Worm (Caenorhabditis elegans) whole organism, L1 larva: ENCODE results near the gene F26F4.9.

ENCODE experiments used
- unc-130 ChIP-seq: fragments of 150-350 bp; optimal IDR thresholded peaks from 2 replicates; lab custom pipeline; 2017; ENCODE audit warnings: missing biosample characterization, missing genetic modification characterization, inconsistent platforms
- ztf-11 ChIP-seq, 2 experiments: sonication (generic microtip); optimal IDR thresholded peaks; 2 replicates each; lab custom pipeline; 2016 to 2017; ENCODE audit warnings: missing genetic modification characterization in 2 of 2, missing biosample characterization in 1 of 2, missing compliant biosample characterization in 1 of 2

DNA sequence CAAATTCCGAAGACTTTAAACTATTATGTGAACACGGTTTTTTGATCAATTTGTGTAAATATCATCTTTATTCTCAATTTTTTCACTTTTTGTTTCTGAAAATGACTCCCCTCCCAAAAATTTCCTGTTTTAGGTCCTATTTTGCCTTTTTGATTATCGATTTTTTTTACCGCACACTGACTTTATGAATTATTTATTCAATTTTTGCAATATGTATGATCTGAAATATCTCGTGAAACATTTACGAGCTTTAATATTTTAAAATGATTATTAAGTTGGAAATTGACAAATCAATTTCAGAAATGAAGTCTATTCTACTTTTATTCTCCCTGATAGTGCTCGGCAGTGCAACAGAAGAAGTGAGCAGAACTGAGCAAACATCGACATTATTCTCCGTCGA lies 32.9 kb downstream of the F26F4.9 start, which contains the start of gene C35D10.1:
- TF ChIP-seq unc-130 (tag; lab: Kevin White, UChicago) (no peak), ztf-11 (tag; optimal IDR thresholded peaks at IDR 0.05; lab: Kevin White, UChicago) (no peak)
